Worm (Caenorhabditis elegans): ENCODE results near the gene Y39A1A.3.

Gene Y39A1A.3

DNA sequence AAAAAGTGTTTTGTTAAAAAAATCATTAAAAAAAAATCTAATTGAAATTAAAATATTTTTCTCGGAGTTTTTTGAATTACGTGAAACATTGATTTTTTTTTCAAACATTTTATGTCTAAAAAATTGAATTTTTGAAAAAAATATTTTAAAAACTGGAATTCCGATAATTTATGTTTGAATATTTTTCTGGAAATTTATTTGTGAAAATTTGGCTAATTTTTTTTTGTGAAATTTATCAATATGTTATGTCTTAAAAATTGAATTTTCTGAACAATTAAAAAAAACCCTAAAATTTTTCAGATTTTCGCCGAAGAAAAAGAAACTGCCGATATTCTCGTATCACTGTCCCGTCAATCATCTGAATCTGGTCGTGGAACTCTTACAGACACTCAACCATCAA is 16.0 kb upstream of the Y39A1A.3 start, which contains the start of gene Y39A1A.24:
Gene Y39A1A.24 (plus strand): TSS at position 301 of the 400 bp plus-strand sequence.
- no peak for TF ChIP-seq pag-3 (tag; optimal IDR thresholded peaks at IDR 0.05; ENCODE audit: borderline replicate concordance)
- TF ChIP-seq zip-5 (tag; optimal IDR thresholded peaks at IDR 0.05) = no peak
- no peak for TF ChIP-seq ceh-34 (tag; optimal IDR thresholded peaks at IDR 0.05)
- TF ChIP-seq ttx-3 (tag; optimal IDR thresholded peaks at IDR 0.05) = no peak
- TF ChIP-seq sdc-2 (tag; optimal IDR thresholded peaks at IDR 0.05) = no peak
- no peak for TF ChIP-seq unc-86 (tag; optimal IDR thresholded peaks at IDR 0.05)
- no peak for TF ChIP-seq rnt-1 (tag; optimal IDR thresholded peaks at IDR 0.05)
- no peak for TF ChIP-seq nhr-232 (tag; optimal IDR thresholded peaks at IDR 0.05)
- TF ChIP-seq hlh-15 (tag; optimal IDR thresholded peaks at IDR 0.05) = no peak
- no peak for TF ChIP-seq nfya-1 (tag; optimal IDR thresholded peaks at IDR 0.05)
- TF ChIP-seq ceh-19 (GFP tag; optimal IDR thresholded peaks at IDR 0.05) = no peak
- TF ChIP-seq elt-4 (tag; optimal IDR thresholded peaks at IDR 0.05) = no peak
- no peak for TF ChIP-seq elt-2 (tag; optimal IDR thresholded peaks at IDR 0.05)
- no peak for TF ChIP-seq T23F11.4 (GFP tag; optimal IDR thresholded peaks at IDR 0.05)
- no peak for TF ChIP-seq syd-9 (tag; optimal IDR thresholded peaks at IDR 0.05)
- no peak for TF ChIP-seq ceh-24 (tag; optimal IDR thresholded peaks at IDR 0.05)
- TF ChIP-seq eyg-1 (tag; optimal IDR thresholded peaks at IDR 0.05) = no peak

DNA sequence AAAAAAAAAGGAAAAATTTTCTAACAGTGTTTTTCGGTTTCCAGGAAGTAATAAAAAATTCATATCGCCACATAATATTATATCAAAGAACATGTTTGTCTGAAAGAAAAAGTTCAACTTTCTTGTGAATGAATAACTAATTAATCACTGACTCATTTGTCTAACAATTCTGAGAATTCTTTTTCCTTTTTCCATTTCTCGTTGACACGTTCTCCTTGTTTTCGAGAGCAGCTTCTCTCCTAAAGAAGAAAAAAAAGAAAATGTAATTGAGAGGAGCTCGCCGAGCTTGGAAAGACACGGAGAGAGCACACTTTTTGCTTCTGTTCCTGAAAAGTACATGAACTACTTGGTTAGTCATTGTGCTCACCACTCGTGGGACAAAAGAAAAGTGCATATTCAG is 11.9 kb upstream of the Y39A1A.3 start:
- TF ChIP-seq ceh-9 (tag; optimal IDR thresholded peaks at IDR 0.05) = no peak
- TF ChIP-seq pat-9 (tag; optimal IDR thresholded peaks at IDR 0.05) = no peak
- TF ChIP-seq elt-2 (tag; optimal IDR thresholded peaks at IDR 0.05) = no peak
- TF ChIP-seq hlh-6 (tag; optimal IDR thresholded peaks at IDR 0.05) = no peak
- no peak for TF ChIP-seq fkh-10 (GFP tag; optimal IDR thresholded peaks at IDR 0.05)
- TF ChIP-seq lim-6 (tag; optimal IDR thresholded peaks at IDR 0.05) = no peak
- no peak for TF ChIP-seq ceh-34 (tag; optimal IDR thresholded peaks at IDR 0.05)
- no peak for TF ChIP-seq ets-4 (tag; optimal IDR thresholded peaks at IDR 0.05)
- TF ChIP-seq hlh-8 (tag; optimal IDR thresholded peaks at IDR 0.05) = no peak
- TF ChIP-seq ref-2 (tag; optimal IDR thresholded peaks at IDR 0.05) = no peak
- TF ChIP-seq K02D7.2 (tag; optimal IDR thresholded peaks at IDR 0.05) = no peak
- no peak for TF ChIP-seq elt-4 (tag; optimal IDR thresholded peaks at IDR 0.05)
- TF ChIP-seq pqm-1 (tag; optimal IDR thresholded peaks at IDR 0.05) = no peak
- no peak for TF ChIP-seq dmd-4 (tag; optimal IDR thresholded peaks at IDR 0.05; ENCODE audit: borderline replicate concordance)
- TF ChIP-seq npax-4 (tag; optimal IDR thresholded peaks at IDR 0.05) = no peak
- no peak for TF ChIP-seq sdc-2 (tag; optimal IDR thresholded peaks at IDR 0.05)
- TF ChIP-seq gmeb-2 (tag; optimal IDR thresholded peaks at IDR 0.05) = no peak
- no peak for TF ChIP-seq hlh-13 (GFP tag; optimal IDR thresholded peaks at IDR 0.05)
- TF ChIP-seq unc-86 (tag; optimal IDR thresholded peaks at IDR 0.05) = no peak
- no peak for TF ChIP-seq pag-3 (tag; optimal IDR thresholded peaks at IDR 0.05; ENCODE audit: borderline replicate concordance)

DNA sequence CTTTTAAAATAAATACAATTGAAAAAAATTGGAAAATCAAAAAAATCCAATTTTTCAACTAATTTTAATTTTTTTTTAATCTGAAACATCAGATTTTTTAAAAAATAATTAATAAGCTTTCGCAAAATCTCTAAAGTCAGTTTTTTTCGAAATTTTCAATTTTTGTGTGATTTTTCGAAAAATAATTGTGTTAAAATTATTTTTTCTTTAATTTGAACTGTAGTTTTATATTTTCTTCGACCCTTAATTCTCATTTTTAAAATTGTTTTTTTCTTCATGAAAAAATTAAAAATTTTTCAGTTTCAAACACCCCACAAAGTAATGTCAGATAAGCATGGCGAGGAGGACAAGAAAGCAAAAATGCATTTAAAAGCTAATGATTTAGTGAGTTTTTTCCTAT is 8.8 kb upstream of the Y39A1A.3 start, which contains the start of gene rabx-5:
Gene rabx-5 (plus strand): TSS at position 301 of the 400 bp plus-strand sequence.
- TF ChIP-seq K02D7.2 (tag; optimal IDR thresholded peaks at IDR 0.05) (no peak), syd-9 (tag; optimal IDR thresholded peaks at IDR 0.05) (no peak), tbx-7 (tag; optimal IDR thresholded peaks at IDR 0.05) (no peak)

DNA sequence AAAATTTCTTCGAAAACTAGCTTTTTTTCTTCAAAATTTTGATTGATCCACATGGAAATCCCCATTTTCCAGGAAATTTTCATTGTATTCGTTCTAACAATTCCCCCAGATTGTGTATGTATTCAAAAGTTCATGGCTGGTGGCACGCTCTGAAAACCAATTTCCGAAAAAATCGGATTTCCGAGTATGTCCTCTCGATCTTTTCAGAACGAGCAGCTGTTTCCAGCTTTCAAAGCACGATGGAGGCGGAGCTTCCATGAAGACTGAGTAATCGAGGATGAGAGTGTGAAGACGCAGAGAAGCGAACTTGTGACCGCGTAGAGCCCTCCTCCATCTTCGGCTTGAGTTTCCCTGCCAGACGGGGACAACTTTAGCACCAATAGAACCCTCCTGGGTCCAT is 8.0 kb upstream of the Y39A1A.3 start:
- TF ChIP-seq pag-3 (tag; optimal IDR thresholded peaks at IDR 0.05; ENCODE audit: borderline replicate concordance) (no peak), hlh-30 (tag; optimal IDR thresholded peaks at IDR 0.05; ENCODE audit: insufficient read depth) (peak; percentile 10)

DNA sequence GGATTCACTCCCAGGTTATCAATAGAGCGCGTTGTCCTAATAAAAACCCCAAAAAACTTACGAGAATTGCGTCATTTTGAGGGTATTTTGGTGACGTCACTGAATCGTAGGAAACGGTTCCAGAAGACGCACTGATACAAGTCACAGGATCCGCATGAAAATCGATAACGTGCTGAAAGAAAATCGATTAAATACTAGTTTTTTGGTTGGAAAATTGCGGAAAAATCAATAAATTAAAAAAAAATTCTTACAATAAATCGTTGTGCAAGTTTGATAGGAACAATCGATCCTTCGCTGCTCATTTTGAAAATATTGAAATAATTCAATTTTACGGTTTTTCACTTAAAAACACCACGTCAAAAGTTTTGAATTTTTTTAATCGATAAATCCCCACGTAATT is 7.0 kb upstream of the Y39A1A.3 start, which contains the start of gene Y39A1A.2:
Gene Y39A1A.2 (minus strand): TSS at position 319 of the 400 bp plus-strand sequence.
- no peak for TF ChIP-seq sdc-2 (tag; optimal IDR thresholded peaks at IDR 0.05)
- TF ChIP-seq pat-9 (tag; optimal IDR thresholded peaks at IDR 0.05) = no peak

Measured in whole organism, late embryonic.